Fruit fly (Drosophila melanogaster) S2 (cell line): ENCODE results near the gene sofe.

ENCODE experiments used
- CG8478 ChIP-seq: fragments of >200 bp; optimal IDR thresholded peaks from 2 replicates; lab custom pipeline; 2018
- CTCF ChIP-seq, 2 experiments: fragments of >200 bp; optimal IDR thresholded peaks; 2 replicates each; lab custom pipeline; 2018

sofe gene

DNA sequence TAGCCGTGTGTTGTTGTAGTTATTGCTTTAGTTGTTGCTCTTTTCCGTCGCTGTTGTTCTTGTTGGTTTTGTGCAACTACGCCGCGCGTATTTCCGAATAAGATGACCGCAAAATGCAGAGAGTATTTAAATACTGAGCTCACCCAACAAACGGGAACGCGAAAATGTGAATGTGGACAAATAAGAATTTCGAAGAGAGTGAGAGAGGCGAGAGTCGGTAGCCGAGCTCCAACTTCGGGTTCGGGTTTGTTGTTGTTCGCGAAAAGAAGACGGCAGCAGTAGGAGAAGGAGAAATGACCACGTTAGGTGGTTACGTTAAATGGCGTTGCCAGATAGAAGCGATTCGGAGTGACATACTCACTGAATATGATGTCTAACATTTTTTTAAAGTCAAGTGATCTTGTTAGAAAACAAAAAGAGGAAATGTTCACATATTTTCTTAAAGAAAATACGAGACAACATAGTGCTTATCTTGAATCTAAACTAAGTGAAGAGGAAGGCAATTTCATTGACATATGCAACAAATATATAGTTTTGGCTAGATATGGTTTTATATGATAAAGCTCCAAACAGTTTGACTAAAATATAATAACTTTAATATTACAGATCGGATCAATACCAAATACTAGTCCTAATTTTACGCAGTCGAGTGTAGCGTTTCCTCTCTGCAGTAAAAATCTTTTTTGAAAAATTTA, 50.3 kb downstream of the sofe start:
- no peak for TF ChIP-seq CTCF (optimal IDR thresholded peaks at IDR 0.05; lab: Kevin White, UChicago)
- no peak for TF ChIP-seq CG8478 (lab: Kevin White, UChicago)

DNA sequence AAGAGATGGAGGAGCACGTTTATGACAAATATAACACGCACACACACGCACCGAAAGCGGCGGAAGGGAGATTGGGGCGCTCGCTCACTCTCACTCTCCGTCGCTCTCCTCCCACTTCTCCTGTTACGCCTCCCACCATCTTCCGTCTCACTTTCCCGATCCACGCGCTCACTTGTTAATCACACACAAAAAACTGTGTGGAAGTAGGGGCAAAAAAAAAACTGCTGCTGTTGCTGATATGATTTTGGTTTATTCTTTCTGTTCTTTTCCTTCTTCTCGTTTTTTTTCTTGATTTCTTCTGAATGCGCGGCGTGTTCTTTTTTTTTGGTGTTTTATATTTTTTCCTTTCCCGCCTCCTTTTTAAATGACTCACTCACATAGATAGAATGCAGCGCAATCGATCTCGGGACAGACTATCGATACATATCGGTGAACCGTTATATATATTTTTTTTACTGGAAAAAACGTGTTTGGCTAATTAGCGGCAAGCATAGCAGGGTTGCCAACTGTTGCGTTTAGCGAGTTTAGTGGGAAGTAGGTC, 51.5 kb downstream of the sofe start:
- TF ChIP-seq CTCF (optimal IDR thresholded peaks at IDR 0.05; lab: Kevin White, UChicago) (no peak), CG8478 (lab: Kevin White, UChicago) (no peak)
